Worm (Caenorhabditis elegans): ENCODE results near the gene pbs-3.

DNA sequence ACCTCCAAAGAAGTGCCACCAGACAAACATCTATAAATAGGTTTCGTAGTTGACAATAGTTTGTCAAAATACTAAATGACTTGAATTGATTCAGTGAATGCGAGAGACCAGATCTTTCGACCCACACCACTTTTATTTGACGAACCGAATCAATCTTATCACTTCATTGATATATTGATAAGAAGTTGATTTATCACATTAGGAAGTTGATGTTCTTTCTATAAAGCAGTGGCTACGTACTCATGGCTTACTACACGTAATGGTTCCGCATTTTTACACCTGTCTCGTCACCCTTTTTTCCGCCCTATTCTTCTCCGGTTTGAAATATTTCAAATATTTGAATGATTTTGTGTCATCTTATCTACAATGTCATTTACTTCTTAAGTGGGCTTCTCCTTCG, 34.6 kb downstream of the pbs-3 start:
- TF ChIP-seq nhr-77 (tag; optimal IDR thresholded peaks at IDR 0.05), result no peak
- TF ChIP-seq ZK546.5 (tag; optimal IDR thresholded peaks at IDR 0.05), result no peak
- no peak for TF ChIP-seq nhr-11 (tag; optimal IDR thresholded peaks at IDR 0.05)
- no peak for TF ChIP-seq unc-62 (GFP tag; optimal IDR thresholded peaks at IDR 0.05)
- TF ChIP-seq zag-1 (tag; optimal IDR thresholded peaks at IDR 0.05), result no peak
- no peak for TF ChIP-seq nhr-28 (tag; optimal IDR thresholded peaks at IDR 0.05)
- no peak for TF ChIP-seq egl-27 (tag; optimal IDR thresholded peaks at IDR 0.05)
- no peak for TF ChIP-seq fos-1 (tag; optimal IDR thresholded peaks at IDR 0.05)
